Fruit fly (Drosophila melanogaster): ENCODE measurements around the gene CG31111.

DNA sequence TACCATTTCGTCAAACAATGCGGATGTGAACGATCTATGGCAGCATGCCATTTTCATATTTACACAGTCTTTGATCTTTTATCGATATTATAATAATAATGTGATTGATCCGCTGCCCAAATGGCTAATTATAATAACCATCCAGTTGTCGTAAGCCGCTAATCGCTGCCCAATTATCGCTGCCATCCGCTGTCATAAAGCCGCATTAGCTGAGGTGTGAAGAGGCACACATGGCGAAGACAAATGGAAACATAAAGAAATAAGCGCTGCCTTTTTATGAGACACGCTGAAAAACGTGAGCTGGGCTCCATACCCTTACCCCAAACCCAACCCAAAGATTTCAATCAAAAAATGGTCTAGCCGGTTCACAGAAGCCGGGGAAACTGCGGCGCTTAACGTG lies 44.0 kb downstream of the CG31111 start:
- TF ChIP-seq Dfd (GFP tag; optimal IDR thresholded peaks at IDR 0.05): no peak
- TF ChIP-seq br (GFP tag; optimal IDR thresholded peaks at IDR 0.05): no peak
- no peak for TF ChIP-seq Sp1 (GFP tag; optimal IDR thresholded peaks at IDR 0.05)
